Fruit fly (Drosophila melanogaster): ENCODE results near the gene CG12078.

- no peak for TF ChIP-seq psq (optimal IDR thresholded peaks at IDR 0.05)
- TF ChIP-seq ttk (optimal IDR thresholded peaks at IDR 0.05): no peak
Measured at dm6 chr3L:3204348-3204747, 39.7 kb downstream of the CG12078 start, which contains the start of gene CG33159.
